Worm (Caenorhabditis elegans) whole organism, early embryonic: ENCODE results near the gene srh-252.

ENCODE experiments used
- B0310.2 ChIP-seq: sonication (generic microtip); optimal IDR thresholded peaks from 2 replicates; lab custom pipeline; 2016; ENCODE audit warnings: mild to moderate bottlenecking, missing genetic modification characterization, missing compliant biosample characterization
- F13C5.2 ChIP-seq: sonication (generic microtip); optimal IDR thresholded peaks from 2 replicates; lab custom pipeline; 2017; ENCODE audit warnings: mild to moderate bottlenecking, missing genetic modification characterization, inconsistent platforms, missing compliant biosample characterization
- aly-1 ChIP-seq: sonication (generic microtip); optimal IDR thresholded peaks from 2 replicates; lab custom pipeline; 2016; ENCODE audit warnings: missing genetic modification characterization, missing compliant biosample characterization
- ama-1 ChIP-seq: fragments of 150-350 bp; optimal IDR thresholded peaks from 2 replicates; lab custom pipeline; 2014
- ceh-13 ChIP-seq: fragments of 200-800 bp; sonication (Bioruptor generic); optimal IDR thresholded peaks from 2 replicates; lab custom pipeline; 2018; ENCODE audit warnings: mild to moderate bottlenecking, missing genetic modification characterization, missing compliant biosample characterization
- ceh-36 ChIP-seq: sonication (generic microtip); optimal IDR thresholded peaks from 2 replicates; lab custom pipeline; 2016; ENCODE audit warnings: missing genetic modification characterization, inconsistent platforms, missing compliant biosample characterization
- ets-7 ChIP-seq: sonication (generic microtip); optimal IDR thresholded peaks from 2 replicates; lab custom pipeline; 2016; ENCODE audit warnings: missing genotype, missing genetic modification characterization, missing compliant biosample characterization
- flt-1 ChIP-seq: fragments of 200-800 bp; sonication (Bioruptor generic); IDR thresholded peaks from 2 replicates; pipeline ENCODE4 v1.3.6; 2022; ENCODE audit warnings: missing genetic modification characterization, missing compliant biosample characterization
- hmbx-1 ChIP-seq: sonication (generic microtip); optimal IDR thresholded peaks from 2 replicates; lab custom pipeline; 2016; ENCODE audit warnings: mild to moderate bottlenecking, missing genetic modification characterization, missing compliant biosample characterization
- hmg-4 ChIP-seq: fragments of 200-800 bp; sonication (Bioruptor generic); optimal IDR thresholded peaks from 2 replicates; lab custom pipeline; 2018; ENCODE audit warnings: mild to moderate bottlenecking, missing genetic modification characterization, missing compliant biosample characterization
- hnd-1 ChIP-seq: sonication (generic microtip); optimal IDR thresholded peaks from 2 replicates; lab custom pipeline; 2016; ENCODE audit warnings: missing genetic modification characterization, missing compliant biosample characterization
- pes-1 ChIP-seq: fragments of 200-800 bp; sonication (Bioruptor generic); IDR thresholded peaks from 2 replicates; pipeline ENCODE4 v1.3.6; 2022; ENCODE audit warnings: missing genetic modification reagents, missing genetic modification characterization, missing compliant biosample characterization
- scrt-1 ChIP-seq: fragments of 200-800 bp; sonication (Bioruptor generic); IDR thresholded peaks from 2 replicates; pipeline ENCODE4 v1.3.6; 2022; ENCODE audit warnings: missing genetic modification characterization, missing compliant biosample characterization
- sea-1 ChIP-seq: fragments of 200-800 bp; sonication (Bioruptor generic); conservative IDR thresholded peaks from 2 replicates; pipeline ENCODE4 v1.3.6; 2022; ENCODE audit warnings: missing genetic modification characterization, missing compliant biosample characterization
- tbx-11 ChIP-seq: fragments of 200-800 bp; sonication (Bioruptor generic); IDR thresholded peaks from 2 replicates; pipeline ENCODE4 v1.3.6; 2022; ENCODE audit warnings: missing genetic modification characterization, missing compliant biosample characterization
- tbx-37 ChIP-seq: fragments of 200-800 bp; sonication (Bioruptor generic); conservative IDR thresholded peaks from 2 replicates; pipeline ENCODE4 v1.3.6; 2022; ENCODE audit warnings: missing genetic modification reagents, missing genetic modification characterization, missing compliant biosample characterization
- tra-4 ChIP-seq: sonication (generic microtip); optimal IDR thresholded peaks from 2 replicates; lab custom pipeline; 2017; ENCODE audit warnings: missing genetic modification characterization, missing compliant biosample characterization

srh-252 gene

DNA sequence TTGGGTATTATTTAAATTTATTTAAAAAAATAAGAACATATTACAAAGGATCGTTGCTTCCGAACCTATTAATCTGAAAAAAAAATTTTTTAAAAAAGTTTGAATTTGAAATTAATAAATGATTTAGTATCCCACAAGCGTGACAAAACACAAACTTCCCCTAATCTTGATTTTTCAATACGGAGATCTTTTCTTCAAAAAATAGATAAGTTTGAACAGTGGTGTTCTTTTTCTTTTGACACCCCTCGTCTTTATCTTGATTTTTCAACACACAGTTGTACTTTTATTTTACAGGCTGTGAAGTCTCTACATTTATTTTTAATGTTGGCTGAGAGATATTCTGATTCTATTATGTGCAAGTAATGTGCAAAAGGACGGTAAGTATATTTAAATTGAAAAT, 13.1 kb upstream of the srh-252 start, which contains the start of gene T19C9.10:
Gene T19C9.10 (plus strand): TSS at position 248 of the 400 bp plus-strand sequence.
- no peak for TF ChIP-seq sea-1 (GFP tag; lab: Robert Waterston, UW)
- no peak for TF ChIP-seq ama-1 (lab: Kevin White, UChicago)
- TF ChIP-seq flt-1 (GFP tag; lab: Robert Waterston, UW): no peak
- TF ChIP-seq aly-1: no peak
- TF ChIP-seq scrt-1: no peak
- TF ChIP-seq ceh-13 (GFP tag; lab: Kevin White, UChicago): no peak
- no peak for TF ChIP-seq B0310.2 (tag; lab: Kevin White, UChicago)
- TF ChIP-seq ceh-36 (tag; lab: Kevin White, UChicago): no peak
- TF ChIP-seq pes-1 (GFP tag; lab: Robert Waterston, UW): no peak

- TF ChIP-seq scrt-1 (no peak), ets-7 (no peak), hnd-1 (no peak), ama-1 (lab: Kevin White, UChicago) (no peak), flt-1 (GFP tag; lab: Robert Waterston, UW) (no peak), sea-1 (GFP tag; lab: Robert Waterston, UW) (no peak), F13C5.2 (tag; lab: Kevin White, UChicago) (no peak), pes-1 (GFP tag; lab: Robert Waterston, UW) (no peak)
These were observed 9.2 kb upstream of the srh-252 start for ce11 chrV:17232403-17232802.

DNA sequence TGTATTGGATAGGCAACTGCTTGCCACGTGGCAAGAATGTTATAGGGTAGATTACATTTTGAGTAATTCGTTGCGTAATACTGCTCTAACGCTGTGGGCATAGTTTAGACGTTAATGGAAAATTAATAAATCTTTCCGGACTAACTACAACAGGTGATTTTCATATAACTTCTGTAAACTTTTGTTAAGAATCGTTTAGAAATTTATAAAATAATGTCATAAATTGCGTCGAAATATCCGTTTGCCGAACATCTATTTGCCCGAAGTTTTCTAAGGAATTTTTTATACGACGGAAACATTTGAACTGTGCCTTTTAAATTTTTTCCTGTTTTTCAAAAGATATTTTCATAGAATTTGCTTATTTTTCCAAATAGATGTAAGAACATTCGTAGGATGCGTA, 2.9 kb upstream of the srh-252 start, which contains the start of gene srh-112:
Gene srh-112 (minus strand): TSS at position 101 of the 400 bp plus-strand sequence.
- no peak for TF ChIP-seq hmg-4 (GFP tag; lab: Kevin White, UChicago)
- no peak for TF ChIP-seq hmbx-1 (tag; lab: Kevin White, UChicago)
- TF ChIP-seq F13C5.2 (tag; lab: Kevin White, UChicago): no peak
- TF ChIP-seq sea-1 (GFP tag; lab: Robert Waterston, UW): no peak
- TF ChIP-seq aly-1: no peak
- TF ChIP-seq hnd-1: no peak
- TF ChIP-seq ceh-13 (GFP tag; lab: Kevin White, UChicago): no peak

- no peak for TF ChIP-seq tbx-11
- TF ChIP-seq ama-1 (lab: Kevin White, UChicago): no peak
- no peak for TF ChIP-seq tbx-37 (GFP tag; lab: Robert Waterston, UW)
- TF ChIP-seq aly-1: no peak
- no peak for TF ChIP-seq ceh-13 (GFP tag; lab: Kevin White, UChicago)
- no peak for TF ChIP-seq ets-7
- no peak for TF ChIP-seq ceh-36 (tag; lab: Kevin White, UChicago)
- TF ChIP-seq flt-1 (GFP tag; lab: Robert Waterston, UW): no peak
- TF ChIP-seq tra-4: no peak
- TF ChIP-seq pes-1 (GFP tag; lab: Robert Waterston, UW): no peak
- TF ChIP-seq B0310.2 (tag; lab: Kevin White, UChicago): no peak
- no peak for TF ChIP-seq scrt-1
- TF ChIP-seq hmg-4 (GFP tag; lab: Kevin White, UChicago): no peak
- TF ChIP-seq F13C5.2 (tag; lab: Kevin White, UChicago): no peak
- TF ChIP-seq sea-1 (GFP tag; lab: Robert Waterston, UW): no peak
- no peak for TF ChIP-seq hmbx-1 (tag; lab: Kevin White, UChicago)
These were observed 2.2 kb upstream of the srh-252 start, which contains the start of gene scl-25 for ce11 chrV:17225389-17225788. Gene scl-25 (plus strand): TSS chrV:17225689.

DNA sequence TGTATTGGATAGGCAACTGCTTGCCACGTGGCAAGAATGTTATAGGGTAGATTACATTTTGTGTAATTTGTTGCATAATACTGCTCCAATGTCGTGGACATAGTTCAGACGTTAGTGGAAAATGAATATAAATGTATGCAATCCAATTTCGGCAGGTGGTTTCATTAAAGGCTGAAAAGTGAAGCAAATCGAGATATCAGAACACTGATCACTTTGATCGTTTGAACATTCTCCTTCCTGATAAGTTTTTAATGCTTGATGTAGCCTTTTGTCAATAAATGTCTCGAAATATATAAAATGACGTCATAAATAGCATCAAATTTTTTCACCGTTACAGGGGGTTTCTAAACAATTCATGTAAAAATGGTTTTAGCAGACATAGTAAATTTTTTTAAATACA, 2.9 kb downstream of the srh-252 start, which contains the start of gene srh-109:
Gene srh-109 (minus strand): TSS at position 101 of the 400 bp plus-strand sequence.
- TF ChIP-seq flt-1 (GFP tag; lab: Robert Waterston, UW) (no peak), aly-1 (no peak)

ce11 chrV:17217690-17218089, 5.5 kb downstream of the srh-252 start, which contains the start of gene srbc-62:
Gene srbc-62 (plus strand): TSS chrV:17217990.
- TF ChIP-seq flt-1 (GFP tag; lab: Robert Waterston, UW) (no peak), ets-7 (no peak), scrt-1 (no peak), hmg-4 (GFP tag; lab: Kevin White, UChicago) (no peak), pes-1 (GFP tag; lab: Robert Waterston, UW) (no peak), B0310.2 (tag; lab: Kevin White, UChicago) (no peak), ceh-13 (GFP tag; lab: Kevin White, UChicago) (no peak), hmbx-1 (tag; lab: Kevin White, UChicago) (no peak), ceh-36 (tag; lab: Kevin White, UChicago) (no peak), tbx-37 (GFP tag; lab: Robert Waterston, UW) (no peak), aly-1 (no peak), tbx-11 (no peak), F13C5.2 (tag; lab: Kevin White, UChicago) (no peak), sea-1 (GFP tag; lab: Robert Waterston, UW) (no peak), tra-4 (no peak), ama-1 (lab: Kevin White, UChicago) (no peak)

ce11 chrV:17215602-17216001, 7.6 kb downstream of the srh-252 start:
- TF ChIP-seq aly-1 (no peak), flt-1 (GFP tag; lab: Robert Waterston, UW) (no peak), sea-1 (GFP tag; lab: Robert Waterston, UW) (no peak), tbx-11 (no peak), B0310.2 (tag; lab: Kevin White, UChicago) (no peak), tra-4 (no peak), F13C5.2 (tag; lab: Kevin White, UChicago) (no peak), ceh-36 (tag; lab: Kevin White, UChicago) (no peak), tbx-37 (GFP tag; lab: Robert Waterston, UW) (no peak), hnd-1 (no peak), pes-1 (GFP tag; lab: Robert Waterston, UW) (no peak), ets-7 (no peak), hmbx-1 (tag; lab: Kevin White, UChicago) (no peak), ceh-13 (GFP tag; lab: Kevin White, UChicago) (no peak), ama-1 (lab: Kevin White, UChicago) (no peak), scrt-1 (no peak), hmg-4 (GFP tag; lab: Kevin White, UChicago) (no peak)
